Worm (Caenorhabditis elegans) whole organism, early embryonic: ENCODE data around the gene F09A5.2.

ENCODE experiments used
- B0310.2 ChIP-seq: sonication (generic microtip); optimal IDR thresholded peaks from 2 replicates; lab custom pipeline; 2016; ENCODE audit warnings: mild to moderate bottlenecking, missing genetic modification characterization, missing compliant biosample characterization
- F13C5.2 ChIP-seq: sonication (generic microtip); optimal IDR thresholded peaks from 2 replicates; lab custom pipeline; 2017; ENCODE audit warnings: mild to moderate bottlenecking, missing genetic modification characterization, inconsistent platforms, missing compliant biosample characterization
- aly-1 ChIP-seq: sonication (generic microtip); optimal IDR thresholded peaks from 2 replicates; lab custom pipeline; 2016; ENCODE audit warnings: missing genetic modification characterization, missing compliant biosample characterization
- ama-1 ChIP-seq: fragments of 150-350 bp; optimal IDR thresholded peaks from 2 replicates; lab custom pipeline; 2014
- ceh-13 ChIP-seq: fragments of 200-800 bp; sonication (Bioruptor generic); optimal IDR thresholded peaks from 2 replicates; lab custom pipeline; 2018; ENCODE audit warnings: mild to moderate bottlenecking, missing genetic modification characterization, missing compliant biosample characterization
- ceh-36 ChIP-seq: sonication (generic microtip); optimal IDR thresholded peaks from 2 replicates; lab custom pipeline; 2016; ENCODE audit warnings: missing genetic modification characterization, inconsistent platforms, missing compliant biosample characterization
- ets-7 ChIP-seq: sonication (generic microtip); optimal IDR thresholded peaks from 2 replicates; lab custom pipeline; 2016; ENCODE audit warnings: missing genotype, missing genetic modification characterization, missing compliant biosample characterization
- flt-1 ChIP-seq: fragments of 200-800 bp; sonication (Bioruptor generic); IDR thresholded peaks from 2 replicates; pipeline ENCODE4 v1.3.6; 2022; ENCODE audit warnings: missing genetic modification characterization, missing compliant biosample characterization
- hmbx-1 ChIP-seq: sonication (generic microtip); optimal IDR thresholded peaks from 2 replicates; lab custom pipeline; 2016; ENCODE audit warnings: mild to moderate bottlenecking, missing genetic modification characterization, missing compliant biosample characterization
- hmg-4 ChIP-seq: fragments of 200-800 bp; sonication (Bioruptor generic); optimal IDR thresholded peaks from 2 replicates; lab custom pipeline; 2018; ENCODE audit warnings: mild to moderate bottlenecking, missing genetic modification characterization, missing compliant biosample characterization
- hnd-1 ChIP-seq: sonication (generic microtip); optimal IDR thresholded peaks from 2 replicates; lab custom pipeline; 2016; ENCODE audit warnings: missing genetic modification characterization, missing compliant biosample characterization
- pes-1 ChIP-seq: fragments of 200-800 bp; sonication (Bioruptor generic); IDR thresholded peaks from 2 replicates; pipeline ENCODE4 v1.3.6; 2022; ENCODE audit warnings: missing genetic modification reagents, missing genetic modification characterization, missing compliant biosample characterization
- scrt-1 ChIP-seq: fragments of 200-800 bp; sonication (Bioruptor generic); IDR thresholded peaks from 2 replicates; pipeline ENCODE4 v1.3.6; 2022; ENCODE audit warnings: missing genetic modification characterization, missing compliant biosample characterization
- sea-1 ChIP-seq: fragments of 200-800 bp; sonication (Bioruptor generic); conservative IDR thresholded peaks from 2 replicates; pipeline ENCODE4 v1.3.6; 2022; ENCODE audit warnings: missing genetic modification characterization, missing compliant biosample characterization
- tbx-11 ChIP-seq: fragments of 200-800 bp; sonication (Bioruptor generic); IDR thresholded peaks from 2 replicates; pipeline ENCODE4 v1.3.6; 2022; ENCODE audit warnings: missing genetic modification characterization, missing compliant biosample characterization
- tbx-37 ChIP-seq: fragments of 200-800 bp; sonication (Bioruptor generic); conservative IDR thresholded peaks from 2 replicates; pipeline ENCODE4 v1.3.6; 2022; ENCODE audit warnings: missing genetic modification reagents, missing genetic modification characterization, missing compliant biosample characterization
- tra-4 ChIP-seq: sonication (generic microtip); optimal IDR thresholded peaks from 2 replicates; lab custom pipeline; 2017; ENCODE audit warnings: missing genetic modification characterization, missing compliant biosample characterization

Gene F09A5.2

DNA sequence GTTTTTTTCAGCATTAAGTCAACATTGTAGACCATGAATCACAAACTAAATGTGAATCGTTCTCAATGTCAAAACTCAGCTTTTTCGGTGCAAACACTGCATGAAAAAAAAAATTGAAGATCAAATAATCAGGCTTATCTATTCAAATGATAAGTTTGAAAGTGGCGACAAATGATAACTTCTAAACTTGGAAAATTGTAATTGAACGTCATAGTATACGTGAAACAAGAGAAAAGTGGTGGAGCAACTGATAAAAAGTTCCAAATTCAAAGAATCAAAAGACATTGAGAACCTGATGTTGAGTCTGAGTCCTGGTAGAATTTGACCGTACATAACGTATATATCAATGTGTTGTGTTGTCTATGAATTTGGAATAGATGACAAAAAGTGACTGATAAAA is 28.3 kb downstream of the F09A5.2 start:
- no peak for TF ChIP-seq ceh-36 (tag; lab: Kevin White, UChicago)
- TF ChIP-seq hmbx-1 (tag; lab: Kevin White, UChicago) = no peak
- no peak for TF ChIP-seq flt-1
- no peak for TF ChIP-seq pes-1 (GFP tag; lab: Robert Waterston, UW)
- TF ChIP-seq tra-4 = no peak
- TF ChIP-seq ama-1 (lab: Kevin White, UChicago) = no peak
- TF ChIP-seq sea-1 (GFP tag; lab: Robert Waterston, UW) = no peak

DNA sequence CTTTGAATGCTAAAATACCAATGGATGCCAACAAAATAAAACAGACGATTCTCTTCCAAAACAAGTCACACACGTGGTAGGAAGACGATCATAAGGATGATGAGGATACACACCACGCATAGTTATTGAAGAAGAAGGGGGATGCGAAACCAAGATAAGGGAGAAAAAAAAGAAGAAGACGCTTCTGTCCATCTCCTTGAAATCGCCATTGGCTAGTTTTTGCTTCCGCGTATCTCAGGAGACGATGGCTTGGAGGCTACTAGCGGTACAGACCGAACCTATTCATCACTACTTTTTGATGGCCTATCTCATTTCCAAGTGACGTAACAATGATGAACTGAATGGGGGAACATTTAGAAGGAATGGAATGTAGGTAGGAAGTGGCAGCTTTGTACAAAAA is 29.4 kb downstream of the F09A5.2 start:
- no peak for TF ChIP-seq sea-1 (GFP tag; lab: Robert Waterston, UW)
- no peak for TF ChIP-seq hmbx-1 (tag; lab: Kevin White, UChicago)
- no peak for TF ChIP-seq ceh-13 (GFP tag; lab: Kevin White, UChicago)
- TF ChIP-seq pes-1 (GFP tag; lab: Robert Waterston, UW) = no peak
- TF ChIP-seq hnd-1 (tag; lab: Kevin White, UChicago) = no peak
- no peak for TF ChIP-seq ets-7 (tag; lab: Kevin White, UChicago)

DNA sequence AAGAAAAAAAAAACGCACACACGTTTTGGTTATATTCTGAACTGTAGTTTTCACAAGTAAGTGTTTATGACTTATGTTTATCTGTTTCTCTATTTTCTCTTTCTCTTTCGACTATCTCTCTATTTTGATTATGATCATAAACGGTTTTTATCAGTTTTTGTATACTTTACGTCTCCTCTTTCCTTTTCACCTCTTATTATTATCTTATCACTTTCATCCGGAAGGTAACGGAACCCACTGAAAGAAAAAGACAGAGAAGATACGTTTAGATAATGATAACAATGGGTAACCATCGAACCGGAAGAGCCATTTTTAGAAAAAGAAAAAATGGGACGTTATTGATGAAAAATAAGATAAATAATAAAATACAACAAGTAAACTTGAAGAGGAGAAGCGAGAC is 30.8 kb downstream of the F09A5.2 start:
- TF ChIP-seq tbx-11 (no peak), pes-1 (GFP tag; lab: Robert Waterston, UW) (no peak), ama-1 (lab: Kevin White, UChicago) (no peak), ets-7 (tag; lab: Kevin White, UChicago) (no peak)

DNA sequence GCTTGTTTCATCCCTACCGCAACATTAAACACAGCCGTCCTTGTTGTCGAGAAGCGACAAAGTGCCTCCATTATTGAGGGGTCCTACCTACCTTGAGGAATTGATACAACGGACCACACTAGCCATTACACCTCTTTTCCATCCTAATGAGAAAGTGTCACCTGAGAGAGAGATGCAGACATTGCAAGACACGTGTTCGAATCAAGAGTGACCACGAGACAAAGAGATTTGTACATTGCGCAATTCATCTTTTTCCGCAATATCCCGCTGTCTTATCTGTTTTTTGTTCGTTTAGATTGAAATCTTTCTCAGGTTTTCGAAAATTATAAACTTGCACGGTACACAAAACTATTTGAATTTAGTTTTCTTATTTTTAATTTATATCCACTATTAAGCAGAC is 34.2 kb downstream of the F09A5.2 start:
- no peak for TF ChIP-seq ets-7 (tag; lab: Kevin White, UChicago)
- TF ChIP-seq sea-1 (GFP tag; lab: Robert Waterston, UW) = no peak
- TF ChIP-seq hmg-4 (GFP tag; lab: Kevin White, UChicago) = no peak
- no peak for TF ChIP-seq pes-1 (GFP tag; lab: Robert Waterston, UW)
- TF ChIP-seq scrt-1 (GFP tag; lab: Robert Waterston, UW) = no peak
- no peak for TF ChIP-seq hmbx-1 (tag; lab: Kevin White, UChicago)
- TF ChIP-seq ama-1 (lab: Kevin White, UChicago) = no peak
- no peak for TF ChIP-seq B0310.2 (tag; lab: Kevin White, UChicago)
- no peak for TF ChIP-seq flt-1
- no peak for TF ChIP-seq aly-1 (tag; lab: Kevin White, UChicago)
- no peak for TF ChIP-seq tbx-11
- TF ChIP-seq hnd-1 (tag; lab: Kevin White, UChicago) = no peak
- no peak for TF ChIP-seq F13C5.2 (tag; lab: Kevin White, UChicago)
- no peak for TF ChIP-seq tbx-37 (GFP tag; lab: Robert Waterston, UW)

DNA sequence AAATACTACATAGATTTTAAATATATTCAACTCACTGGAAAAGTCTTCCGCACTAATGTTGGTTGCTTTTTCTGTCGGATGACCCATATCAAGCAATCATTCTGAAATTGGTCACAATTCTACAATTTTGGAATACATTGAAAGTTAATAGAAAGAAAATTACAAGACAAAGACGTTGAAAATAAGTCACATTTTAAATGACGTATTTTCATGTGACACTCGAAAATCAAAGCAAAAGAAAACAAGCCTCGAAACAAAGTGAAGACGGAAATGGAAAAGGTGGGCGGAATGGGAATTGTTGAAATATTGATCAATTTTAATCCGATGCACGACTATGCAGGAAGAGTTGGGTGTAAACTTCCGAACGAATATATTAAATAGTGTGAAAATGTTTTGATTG is 35.1 kb downstream of the F09A5.2 start, which contains the start of gene mob-2:
Gene mob-2, minus strand, starts transcription at position 101 of the 400 bp plus-strand sequence.
- no peak for TF ChIP-seq scrt-1 (GFP tag; lab: Robert Waterston, UW)
- TF ChIP-seq pes-1 (GFP tag; lab: Robert Waterston, UW) = no peak

DNA sequence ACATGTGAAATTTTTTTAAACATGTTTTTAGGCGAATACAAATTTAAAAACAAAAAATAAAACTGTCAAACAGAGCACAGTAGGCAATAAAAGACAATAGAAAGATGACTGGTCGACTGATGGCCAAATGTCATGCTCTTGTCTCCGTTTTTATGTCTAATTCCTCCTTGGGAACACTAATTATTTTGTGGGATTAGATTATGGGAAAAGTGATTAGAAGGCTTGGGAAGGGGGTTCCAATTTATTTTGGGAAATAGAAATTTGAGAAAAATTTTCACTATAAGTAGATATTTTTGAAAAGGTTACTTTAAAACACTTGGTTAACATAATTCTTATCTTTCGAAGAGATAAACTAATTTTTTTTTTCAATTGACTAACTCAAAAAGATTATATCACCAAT is 35.9 kb downstream of the F09A5.2 start:
- TF ChIP-seq hmg-4 (GFP tag; lab: Kevin White, UChicago) = no peak

DNA sequence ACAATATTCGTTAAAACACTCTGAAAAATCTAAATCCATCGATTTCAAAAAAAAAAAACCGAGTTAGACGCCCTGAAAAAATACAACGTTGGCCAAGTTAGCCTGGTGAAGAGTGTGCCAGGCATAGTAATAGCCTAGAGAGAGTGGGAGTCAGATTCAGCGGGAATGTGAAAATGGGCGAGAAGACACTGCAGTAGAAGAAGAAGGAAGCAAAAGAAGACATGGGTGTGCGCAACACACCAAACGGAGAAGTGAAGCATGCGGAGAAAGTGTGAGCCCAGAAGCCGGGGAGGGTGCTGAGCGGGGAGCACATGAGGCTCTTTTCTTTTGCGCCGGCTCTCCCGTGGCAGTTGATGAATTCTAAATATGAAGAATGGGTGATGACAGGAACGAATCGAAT is 36.3 kb downstream of the F09A5.2 start:
- no peak for TF ChIP-seq pes-1 (GFP tag; lab: Robert Waterston, UW)
- TF ChIP-seq F13C5.2 (tag; lab: Kevin White, UChicago) = peak; percentile 18

DNA sequence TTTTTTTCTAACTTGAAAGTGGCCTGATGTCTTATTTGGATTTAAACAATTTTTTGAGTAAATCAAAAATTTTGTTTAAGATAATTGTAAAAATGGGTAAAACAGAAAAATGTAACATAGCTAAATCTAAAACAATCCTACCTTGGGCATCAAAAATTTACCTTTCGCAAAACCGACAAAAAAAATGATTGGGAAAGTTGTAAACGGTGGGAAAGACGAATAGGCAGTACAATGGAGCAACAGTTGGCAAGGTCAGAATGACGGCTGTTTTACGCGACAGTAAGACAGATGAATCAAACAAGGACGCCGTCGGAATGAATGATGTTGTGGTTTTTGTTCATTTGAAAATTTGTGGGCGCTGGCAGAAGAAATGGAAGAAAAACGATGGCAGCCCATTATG is 39.5 kb downstream of the F09A5.2 start:
- no peak for TF ChIP-seq aly-1 (tag; lab: Kevin White, UChicago)
- TF ChIP-seq ceh-36 (tag; lab: Kevin White, UChicago) = no peak
- TF ChIP-seq pes-1 (GFP tag; lab: Robert Waterston, UW) = no peak
- TF ChIP-seq tbx-37 (GFP tag; lab: Robert Waterston, UW) = no peak
- TF ChIP-seq scrt-1 (GFP tag; lab: Robert Waterston, UW) = no peak
- TF ChIP-seq hnd-1 (tag; lab: Kevin White, UChicago) = no peak
- no peak for TF ChIP-seq ets-7 (tag; lab: Kevin White, UChicago)
- TF ChIP-seq F13C5.2 (tag; lab: Kevin White, UChicago) = no peak
- no peak for TF ChIP-seq tra-4
- no peak for TF ChIP-seq sea-1 (GFP tag; lab: Robert Waterston, UW)
- TF ChIP-seq B0310.2 (tag; lab: Kevin White, UChicago) = no peak
- no peak for TF ChIP-seq flt-1
- TF ChIP-seq hmg-4 (GFP tag; lab: Kevin White, UChicago) = no peak
- TF ChIP-seq hmbx-1 (tag; lab: Kevin White, UChicago) = no peak

DNA sequence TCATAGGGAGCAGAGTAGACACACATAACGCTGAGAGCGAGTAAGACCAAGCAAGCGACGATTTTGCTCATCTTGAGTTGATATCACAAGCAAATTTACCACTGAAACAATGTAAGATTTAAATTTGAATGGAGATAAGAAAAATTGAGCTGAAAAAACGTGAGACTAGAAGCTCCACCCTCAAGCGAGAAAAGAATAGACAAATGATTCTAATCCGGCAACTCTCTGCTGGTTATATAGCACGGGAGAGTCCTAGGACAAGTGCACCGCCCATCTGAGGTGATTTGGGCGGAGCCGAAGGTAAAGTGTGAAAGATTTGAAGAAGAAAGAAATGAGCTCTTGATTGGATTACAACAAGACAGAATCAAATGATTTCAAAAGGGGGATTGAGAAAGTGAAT is 43.4 kb downstream of the F09A5.2 start, which contains the start of gene nlp-3:
Gene nlp-3, minus strand, starts transcription at position 101 of the 400 bp plus-strand sequence.
- TF ChIP-seq aly-1 (tag; lab: Kevin White, UChicago) = no peak
- TF ChIP-seq ama-1 (lab: Kevin White, UChicago) = no peak
- TF ChIP-seq hnd-1 (tag; lab: Kevin White, UChicago) = no peak
- no peak for TF ChIP-seq tbx-11
- TF ChIP-seq sea-1 (GFP tag; lab: Robert Waterston, UW) = no peak
- no peak for TF ChIP-seq ets-7 (tag; lab: Kevin White, UChicago)
- TF ChIP-seq hmg-4 (GFP tag; lab: Kevin White, UChicago) = no peak
- no peak for TF ChIP-seq scrt-1 (GFP tag; lab: Robert Waterston, UW)
- no peak for TF ChIP-seq F13C5.2 (tag; lab: Kevin White, UChicago)
- TF ChIP-seq pes-1 (GFP tag; lab: Robert Waterston, UW) = no peak
- no peak for TF ChIP-seq tra-4
- no peak for TF ChIP-seq ceh-13 (GFP tag; lab: Kevin White, UChicago)
- TF ChIP-seq flt-1 = no peak
